Comparison of ENCODE assay signal across 1 fruit fly cellular context in genomic region chrX:6656626-6657558, dm6.
TF ChIP-seq lines count a peak whose summit lies in the region.

No protein-coding gene starts in this region.

TF ChIP-seq in whole organism, embryonic, 481 proteins besides CTCF, POLR2A, EP300 and RAD21 (continued from another document and continues in another):
- peak; percentile 3 for TF ChIP-seq bcd (GFP tag; optimal IDR thresholded peaks at IDR 0.05; lab: Kevin White, UChicago)
- no peak for TF ChIP-seq repo (GFP tag; optimal IDR thresholded peaks at IDR 0.05; lab: Kevin White, UChicago)
- 0 out of 2 replicates have a peak, but pooled peaks have one; percentile 4 for TF ChIP-seq al (GFP tag; IDR thresholded peaks at IDR 0.05; lab: Robert Waterston, UW)
- TF ChIP-seq wdn (GFP tag; IDR thresholded peaks at IDR 0.05; lab: Robert Waterston, UW): no peak
- TF ChIP-seq ssp (GFP tag; IDR thresholded peaks at IDR 0.05; lab: Robert Waterston, UW): no peak
- peak; percentile 67 for TF ChIP-seq CG13894 (tag; optimal IDR thresholded peaks at IDR 0.05; lab: Kevin White, UChicago)
- TF ChIP-seq ash1 (GFP tag; optimal IDR thresholded peaks at IDR 0.05; lab: Kevin White, UChicago): no peak
- peak; percentile 71 for TF ChIP-seq grau (tag; optimal IDR thresholded peaks at IDR 0.05; lab: Kevin White, UChicago)
- TF ChIP-seq CG8944 (GFP tag; optimal IDR thresholded peaks at IDR 0.05; lab: Kevin White, UChicago): no peak
- peak; percentile 11 for TF ChIP-seq CG5180 (GFP tag; optimal IDR thresholded peaks at IDR 0.05; lab: Kevin White, UChicago)
- TF ChIP-seq ATbp (GFP tag; optimal IDR thresholded peaks at IDR 0.05; lab: Kevin White, UChicago): no peak
- TF ChIP-seq Stat92E (GFP tag; optimal IDR thresholded peaks at IDR 0.05; lab: Kevin White, UChicago): peak in 1 of 3 experiments; percentile 26
- TF ChIP-seq sd (tag; optimal IDR thresholded peaks at IDR 0.05; lab: Kevin White, UChicago): peak; percentile 93
- TF ChIP-seq nerfin-1 (tag; optimal IDR thresholded peaks at IDR 0.05; lab: Kevin White, UChicago): peak; percentile 43
- TF ChIP-seq gsb-n (tag; optimal IDR thresholded peaks at IDR 0.05; lab: Kevin White, UChicago): no peak
- TF ChIP-seq lmd (GFP tag; IDR thresholded peaks at IDR 0.05; lab: Robert Waterston, UW): peak; percentile 49; the same call in 1 of the 2 replicates
- no peak for TF ChIP-seq NK7.1 (GFP tag; optimal IDR thresholded peaks at IDR 0.05; lab: Kevin White, UChicago)
- peak; percentile 2 for TF ChIP-seq CG12155 (GFP tag; optimal IDR thresholded peaks at IDR 0.05; lab: Kevin White, UChicago)
- TF ChIP-seq CrebB (tag; optimal IDR thresholded peaks at IDR 0.05; lab: Kevin White, UChicago): peak; percentile 67
- no peak for TF ChIP-seq MTF-1 (GFP tag; optimal IDR thresholded peaks at IDR 0.05; lab: Kevin White, UChicago; ENCODE audit: borderline replicate concordance)
- TF ChIP-seq slbo (GFP tag; IDR thresholded peaks at IDR 0.05; lab: Robert Waterston, UW): peak; percentile 54
- no peak for TF ChIP-seq CG12071 (GFP tag; optimal IDR thresholded peaks at IDR 0.05; lab: Kevin White, UChicago)
- peak; percentile 14; the same call in 1 of the 3 replicates for TF ChIP-seq Dbx (GFP tag; IDR thresholded peaks at IDR 0.05; lab: Robert Waterston, UW)
- TF ChIP-seq Rx (GFP tag; IDR thresholded peaks at IDR 0.05; lab: Robert Waterston, UW): no peak
- peak; percentile 18; the same call in 1 of the 2 replicates for TF ChIP-seq Adf1 (GFP tag; IDR thresholded peaks at IDR 0.05; lab: Robert Waterston, UW)
- 0 out of 2 replicates have a peak, but pooled peaks have one; percentile 17 for TF ChIP-seq CG10366 (GFP tag; IDR thresholded peaks at IDR 0.05; lab: Robert Waterston, UW)
- TF ChIP-seq onecut (GFP tag; IDR thresholded peaks at IDR 0.05; lab: Robert Waterston, UW): peak; percentile 28; the same call in 1 of the 2 replicates
- TF ChIP-seq CG15514 (GFP tag; optimal IDR thresholded peaks at IDR 0.05; lab: Kevin White, UChicago): peak; percentile 61
- TF ChIP-seq CG17385 (GFP tag; optimal IDR thresholded peaks at IDR 0.05; lab: Kevin White, UChicago): peak; percentile 40
- TF ChIP-seq corto (GFP tag; optimal IDR thresholded peaks at IDR 0.05; lab: Kevin White, UChicago): no peak
- peak; percentile 22 for TF ChIP-seq Sox100B (GFP tag; optimal IDR thresholded peaks at IDR 0.05; lab: Kevin White, UChicago)
- peak; percentile 39 for TF ChIP-seq CG10209 (GFP tag; optimal IDR thresholded peaks at IDR 0.05; lab: Kevin White, UChicago)
- TF ChIP-seq CG6683 (GFP tag; optimal IDR thresholded peaks at IDR 0.05; lab: Kevin White, UChicago): peak; percentile 11
- TF ChIP-seq Fer1 (GFP tag; optimal IDR thresholded peaks at IDR 0.05; lab: Kevin White, UChicago): peak; percentile 85
- TF ChIP-seq Sin3A (optimal IDR thresholded peaks at IDR 0.05; lab: Kevin White, UChicago): no peak
- peak; percentile 96 for TF ChIP-seq row (GFP tag; IDR thresholded peaks at IDR 0.05; lab: Robert Waterston, UW)
- TF ChIP-seq ken (GFP tag; IDR thresholded peaks at IDR 0.05; lab: Robert Waterston, UW): no peak
- TF ChIP-seq CG9727 (GFP tag; optimal IDR thresholded peaks at IDR 0.05; lab: Kevin White, UChicago): peak; percentile 45
- TF ChIP-seq CG2875 (GFP tag; optimal IDR thresholded peaks at IDR 0.05; lab: Kevin White, UChicago): no peak
- TF ChIP-seq Eip74EF (GFP tag; optimal IDR thresholded peaks at IDR 0.05; lab: Kevin White, UChicago): peak in 1 of 2 experiments; percentile 63
- no peak for TF ChIP-seq CG16779 (GFP tag; IDR thresholded peaks at IDR 0.05; lab: Robert Waterston, UW)
- TF ChIP-seq Vsx1 (GFP tag; optimal IDR thresholded peaks at IDR 0.05; lab: Kevin White, UChicago): no peak
- peak; percentile 52 for TF ChIP-seq cwo (GFP tag; optimal IDR thresholded peaks at IDR 0.05; lab: Kevin White, UChicago)
- TF ChIP-seq exex (tag; optimal IDR thresholded peaks at IDR 0.05; lab: Kevin White, UChicago): peak; percentile 68
- TF ChIP-seq NFAT (GFP tag; IDR thresholded peaks at IDR 0.05; lab: Robert Waterston, UW): no peak
- TF ChIP-seq Dll (GFP tag; IDR thresholded peaks at IDR 0.05; lab: Robert Waterston, UW; ENCODE audit: partially characterized antibody): peak; percentile 34; the same call in 1 of the 4 replicates
- TF ChIP-seq BtbVII (GFP tag; optimal IDR thresholded peaks at IDR 0.05; lab: Kevin White, UChicago): peak; percentile 76
- TF ChIP-seq CG4730 (GFP tag; IDR thresholded peaks at IDR 0.05; lab: Robert Waterston, UW): no peak
- peak; percentile 46 for TF ChIP-seq trem (tag; optimal IDR thresholded peaks at IDR 0.05; lab: Kevin White, UChicago)
- peak; percentile 56 for TF ChIP-seq lab (GFP tag; optimal IDR thresholded peaks at IDR 0.05; lab: Kevin White, UChicago)
- peak; percentile 30 for TF ChIP-seq CG1603 (tag; optimal IDR thresholded peaks at IDR 0.05; lab: Kevin White, UChicago)
- peak; percentile 61 for TF ChIP-seq CG7839 (tag; optimal IDR thresholded peaks at IDR 0.05; lab: Kevin White, UChicago)
- TF ChIP-seq Ada2b (GFP tag; IDR thresholded peaks at IDR 0.05; lab: Robert Waterston, UW): peak; percentile 38; the same call in 1 of the 2 replicates
- peak; percentile 51 for TF ChIP-seq CoRest (tag; optimal IDR thresholded peaks at IDR 0.05; lab: Kevin White, UChicago)
- TF ChIP-seq sqz (GFP tag; optimal IDR thresholded peaks at IDR 0.05; lab: Kevin White, UChicago): peak; percentile 70
- TF ChIP-seq gem (tag; optimal IDR thresholded peaks at IDR 0.05; lab: Kevin White, UChicago): peak; percentile 66
- TF ChIP-seq CG12659 (GFP tag; optimal IDR thresholded peaks at IDR 0.05; lab: Kevin White, UChicago): peak; percentile 30
- peak; percentile 41 for TF ChIP-seq Asciz (GFP tag; optimal IDR thresholded peaks at IDR 0.05; lab: Kevin White, UChicago)
- no peak for TF ChIP-seq CG8290 (GFP tag; optimal IDR thresholded peaks at IDR 0.05; lab: Kevin White, UChicago)
- TF ChIP-seq CG8290 (tag; optimal IDR thresholded peaks at IDR 0.05; lab: Kevin White, UChicago): peak in 1 of 2 experiments; percentile 1
- peak in 1 of 2 experiments; percentile 25 for TF ChIP-seq bsh (GFP tag; optimal IDR thresholded peaks at IDR 0.05; lab: Kevin White, UChicago)
- TF ChIP-seq sens (GFP tag; lab: Kevin White, UChicago): peak; percentile 31
- TF ChIP-seq CG13296 (GFP tag; optimal IDR thresholded peaks at IDR 0.05; lab: Kevin White, UChicago): peak; percentile 65
- no peak for TF ChIP-seq CHES-1-like (GFP tag; optimal IDR thresholded peaks at IDR 0.05; lab: Kevin White, UChicago)
- TF ChIP-seq CG12219 (GFP tag; optimal IDR thresholded peaks at IDR 0.05; lab: Kevin White, UChicago): peak; percentile 30
- peak; percentile 40 for TF ChIP-seq Oli (tag; optimal IDR thresholded peaks at IDR 0.05; lab: Kevin White, UChicago)
- peak; percentile 33 for TF ChIP-seq nau (GFP tag; optimal IDR thresholded peaks at IDR 0.05; lab: Kevin White, UChicago)
- peak; percentile 42 for TF ChIP-seq D19A (tag; optimal IDR thresholded peaks at IDR 0.05; lab: Kevin White, UChicago)
- no peak for TF ChIP-seq Ravus (GFP tag; IDR thresholded peaks at IDR 0.05; lab: Robert Waterston, UW)
- TF ChIP-seq CG14014 (GFP tag; IDR thresholded peaks at IDR 0.05; lab: Robert Waterston, UW): peak; percentile 45; the same call in 1 of the 2 replicates
- TF ChIP-seq CG33557 (GFP tag; optimal IDR thresholded peaks at IDR 0.05; lab: Kevin White, UChicago): peak; percentile 10
- TF ChIP-seq CG6765 (GFP tag; optimal IDR thresholded peaks at IDR 0.05; lab: Kevin White, UChicago): peak; percentile 63
- peak; percentile 30 for TF ChIP-seq CG17568 (GFP tag; optimal IDR thresholded peaks at IDR 0.05; lab: Kevin White, UChicago)
- TF ChIP-seq CG3065 (GFP tag; optimal IDR thresholded peaks at IDR 0.05; lab: Kevin White, UChicago): no peak
- no peak for TF ChIP-seq CG8765 (GFP tag; IDR thresholded peaks at IDR 0.05; lab: Robert Waterston, UW)
- no peak for TF ChIP-seq Sox102F (GFP tag; optimal IDR thresholded peaks at IDR 0.05; lab: Kevin White, UChicago)
- TF ChIP-seq Med (GFP tag; lab: Kevin White, UChicago): peak; percentile 21
- TF ChIP-seq scrt (GFP tag; optimal IDR thresholded peaks at IDR 0.05; lab: Kevin White, UChicago): peak; percentile 59
- TF ChIP-seq odd (GFP tag; optimal IDR thresholded peaks at IDR 0.05; lab: Kevin White, UChicago): peak; percentile 36
- TF ChIP-seq Deaf1 (tag; optimal IDR thresholded peaks at IDR 0.05; lab: Kevin White, UChicago): peak; percentile 78
- TF ChIP-seq dmrt99B (tag; optimal IDR thresholded peaks at IDR 0.05; lab: Kevin White, UChicago): peak; percentile 49
- TF ChIP-seq HHEX (GFP tag; optimal IDR thresholded peaks at IDR 0.05; lab: Kevin White, UChicago): peak; percentile 46
- TF ChIP-seq CG7786 (GFP tag; optimal IDR thresholded peaks at IDR 0.05; lab: Kevin White, UChicago): no peak
- TF ChIP-seq CG7556 (GFP tag; optimal IDR thresholded peaks at IDR 0.05; lab: Kevin White, UChicago): peak; percentile 64
- TF ChIP-seq CG6254 (GFP tag; optimal IDR thresholded peaks at IDR 0.05; lab: Kevin White, UChicago): peak; percentile 25
- peak; percentile 83 for TF ChIP-seq CG10543 (GFP tag; optimal IDR thresholded peaks at IDR 0.05; lab: Kevin White, UChicago)
- TF ChIP-seq her (GFP tag; optimal IDR thresholded peaks at IDR 0.05; lab: Kevin White, UChicago): no peak
- TF ChIP-seq toy (GFP tag; IDR thresholded peaks at IDR 0.05; lab: Robert Waterston, UW): no peak
- no peak for TF ChIP-seq CG6654 (GFP tag; optimal IDR thresholded peaks at IDR 0.05; lab: Kevin White, UChicago)
- TF ChIP-seq chn (GFP tag; optimal IDR thresholded peaks at IDR 0.05; lab: Kevin White, UChicago): no peak
- peak; percentile 31 for TF ChIP-seq Ssrp (tag; optimal IDR thresholded peaks at IDR 0.05; lab: Kevin White, UChicago)
- peak; percentile 53 for TF ChIP-seq CG15479 (GFP tag; optimal IDR thresholded peaks at IDR 0.05; lab: Kevin White, UChicago)
- peak; percentile 47 for TF ChIP-seq abd-A (tag; optimal IDR thresholded peaks at IDR 0.05; lab: Kevin White, UChicago)
- TF ChIP-seq dysf (GFP tag; IDR thresholded peaks at IDR 0.05; lab: Robert Waterston, UW): peak; percentile 53; the same call in 1 of the 3 replicates
- TF ChIP-seq HLH4C (GFP tag; IDR thresholded peaks at IDR 0.05; lab: Robert Waterston, UW; ENCODE audit: partially characterized antibody): no peak
- peak; percentile 3 for TF ChIP-seq CG2116 (GFP tag; optimal IDR thresholded peaks at IDR 0.05; lab: Kevin White, UChicago)
- TF ChIP-seq Xrp1 (GFP tag; IDR thresholded peaks at IDR 0.05; lab: Robert Waterston, UW): peak; percentile 63
- peak; percentile 47 for TF ChIP-seq CG15269 (tag; optimal IDR thresholded peaks at IDR 0.05; lab: Kevin White, UChicago)
- no peak for TF ChIP-seq hkb (optimal IDR thresholded peaks at IDR 0.05; lab: Kevin White, UChicago)
- peak; percentile 64 for TF ChIP-seq hkb (GFP tag; IDR thresholded peaks at IDR 0.05; lab: Robert Waterston, UW)
- peak; percentile 25; the same call in 1 of the 2 replicates for TF ChIP-seq E2f2 (GFP tag; IDR thresholded peaks at IDR 0.05; lab: Robert Waterston, UW)
- no peak for TF ChIP-seq CG10654 (GFP tag; optimal IDR thresholded peaks at IDR 0.05; lab: Kevin White, UChicago)
- no peak for TF ChIP-seq prd (optimal IDR thresholded peaks at IDR 0.05; lab: Kevin White, UChicago)
- 0 out of 3 replicates have a peak, but pooled peaks have one; percentile 7 for TF ChIP-seq prd (GFP tag; IDR thresholded peaks at IDR 0.05; lab: Robert Waterston, UW)
- TF ChIP-seq Hey (tag; optimal IDR thresholded peaks at IDR 0.05; lab: Kevin White, UChicago): no peak
- TF ChIP-seq cg (GFP tag; optimal IDR thresholded peaks at IDR 0.05; lab: Kevin White, UChicago): peak; percentile 5
- peak; percentile 7 for TF ChIP-seq CG15696 (tag; optimal IDR thresholded peaks at IDR 0.05; lab: Kevin White, UChicago)
- TF ChIP-seq CG8924 (tag; optimal IDR thresholded peaks at IDR 0.05; lab: Kevin White, UChicago): peak; percentile 55
- peak; percentile 54 for TF ChIP-seq CG6854 (GFP tag; optimal IDR thresholded peaks at IDR 0.05; lab: Kevin White, UChicago)
- TF ChIP-seq CG12391 (tag; optimal IDR thresholded peaks at IDR 0.05; lab: Kevin White, UChicago): peak; percentile 63
- TF ChIP-seq Elba2 (GFP tag; optimal IDR thresholded peaks at IDR 0.05; lab: Kevin White, UChicago): no peak
- peak; percentile 48 for TF ChIP-seq CG10267 (tag; optimal IDR thresholded peaks at IDR 0.05; lab: Kevin White, UChicago)
- peak; percentile 60; the same call in 1 of the 2 replicates for TF ChIP-seq crol (GFP tag; IDR thresholded peaks at IDR 0.05; lab: Robert Waterston, UW)
- peak in 1 of 2 experiments; percentile 62 for TF ChIP-seq Hr51 (GFP tag; optimal IDR thresholded peaks at IDR 0.05; lab: Kevin White, UChicago)
- TF ChIP-seq CG30403 (GFP tag; optimal IDR thresholded peaks at IDR 0.05; lab: Kevin White, UChicago): peak; percentile 35
- TF ChIP-seq jigr1 (GFP tag; IDR thresholded peaks at IDR 0.05; lab: Robert Waterston, UW): no peak
- TF ChIP-seq Trl (optimal IDR thresholded peaks at IDR 0.05; lab: Kevin White, UChicago): peak; percentile 58 to 75
- TF ChIP-seq Trl (GFP tag; optimal IDR thresholded peaks at IDR 0.05; lab: Kevin White, UChicago): no peak
- no peak for TF ChIP-seq CG8281 (tag; optimal IDR thresholded peaks at IDR 0.05; lab: Kevin White, UChicago)
- TF ChIP-seq Dfd (GFP tag; optimal IDR thresholded peaks at IDR 0.05; lab: Kevin White, UChicago): peak in 1 of 2 experiments; percentile 16
- no peak for TF ChIP-seq CG11723 (GFP tag; optimal IDR thresholded peaks at IDR 0.05; lab: Kevin White, UChicago)
- TF ChIP-seq fu2 (GFP tag; optimal IDR thresholded peaks at IDR 0.05; lab: Kevin White, UChicago): no peak
- peak; percentile 78 for TF ChIP-seq CG18599 (GFP tag; optimal IDR thresholded peaks at IDR 0.05; lab: Kevin White, UChicago)
- TF ChIP-seq Rfx (GFP tag; IDR thresholded peaks at IDR 0.05; lab: Robert Waterston, UW): peak; percentile 46
- TF ChIP-seq CG4404 (GFP tag; IDR thresholded peaks at IDR 0.05; lab: Robert Waterston, UW): 0 out of 2 replicates have a peak, but pooled peaks have one; percentile 6
- 0 out of 2 replicates have a peak, but pooled peaks have one; percentile 13 for TF ChIP-seq CG9215 (GFP tag; IDR thresholded peaks at IDR 0.05; lab: Robert Waterston, UW)
- TF ChIP-seq Abd-B (GFP tag; optimal IDR thresholded peaks at IDR 0.05; lab: Kevin White, UChicago): no peak
- peak; percentile 23; the same call in 1 of the 2 replicates for TF ChIP-seq CG9932 (GFP tag; IDR thresholded peaks at IDR 0.05; lab: Robert Waterston, UW)
- no peak for TF ChIP-seq Usf (GFP tag; optimal IDR thresholded peaks at IDR 0.05; lab: Kevin White, UChicago)
- TF ChIP-seq Fer2 (tag; optimal IDR thresholded peaks at IDR 0.05; lab: Kevin White, UChicago): no peak
- TF ChIP-seq inv (GFP tag; IDR thresholded peaks at IDR 0.05; lab: Robert Waterston, UW; ENCODE audit: partially characterized antibody): no peak
